Worm (Caenorhabditis elegans) whole organism, L1 larva: Measurements from ENCODE around the gene F49F1.2.
A peak's percentile ranks its signal among the peaks of the same experiment; 100 is the strongest.

ENCODE experiments used
- C04F5.9 ChIP-seq: sonication (generic microtip); optimal IDR thresholded peaks from 2 replicates; lab custom pipeline; 2016; ENCODE audit warnings: missing genetic modification characterization, missing compliant biosample characterization
- C16A3.4 ChIP-seq: fragments of 150-350 bp; optimal IDR thresholded peaks from 2 replicates; lab custom pipeline; 2014; ENCODE audit warnings: missing biosample characterization, missing genetic modification characterization
- Y116A8C.19 ChIP-seq: sonication (generic microtip); optimal IDR thresholded peaks from 2 replicates; lab custom pipeline; 2016; ENCODE audit warnings: missing compliant biosample characterization, missing genetic modification characterization, borderline replicate concordance
- aha-1 ChIP-seq: fragments of 150-350 bp; optimal IDR thresholded peaks from 2 replicates; lab custom pipeline; 2014; ENCODE audit warnings: missing biosample characterization, missing genetic modification characterization
- ceh-63 ChIP-seq: fragments of 200-800 bp; sonication (Bioruptor generic); optimal IDR thresholded peaks from 2 replicates; lab custom pipeline; 2018; ENCODE audit warnings: mild to moderate bottlenecking, missing genetic modification characterization, missing compliant biosample characterization
- ceh-82 ChIP-seq, 3 experiments: fragments of 150-350 bp in 1 of 3; sonication (generic microtip) in 2 of 3; optimal IDR thresholded peaks; 2 replicates each; lab custom pipeline; 2014 to 2017; ENCODE audit warnings: missing biosample characterization in 3 of 3, missing genetic modification characterization in 3 of 3
- ceh-90 ChIP-seq: sonication (generic microtip); optimal IDR thresholded peaks from 2 replicates; lab custom pipeline; 2016; ENCODE audit warnings: missing genetic modification characterization, missing compliant biosample characterization
- dpl-1 ChIP-seq, 3 experiments: fragments of 150-350 bp in 2 of 3; sonication (generic microtip) in 1 of 3; optimal IDR thresholded peaks; 2 replicates each; lab custom pipeline; 2014 to 2017; ENCODE audit warnings: missing biosample characterization in 3 of 3, missing genetic modification characterization in 3 of 3, missing genetic modification reagents in 3 of 3
- efl-1 ChIP-seq, 4 experiments: fragments of 150-350 bp; optimal IDR thresholded peaks in 3 of 4; peaks in 1 of 4; 1 replicate in 1 of 4; 2 replicates in 3 of 4; lab custom pipeline; 2014; ENCODE audit warnings: missing biosample characterization in 2 of 4, missing genetic modification characterization in 2 of 4, missing genetic modification reagents in 2 of 4
- egl-27 ChIP-seq, 2 experiments: fragments of 150-350 bp in 1 of 2; sonication (generic microtip); optimal IDR thresholded peaks; 3 replicates each; lab custom pipeline; 2017 to 2018; ENCODE audit warnings: missing biosample characterization in 2 of 2, missing genetic modification characterization in 2 of 2, missing genetic modification reagents in 2 of 2
- elt-2 ChIP-seq: sonication (generic microtip); optimal IDR thresholded peaks from 2 replicates; lab custom pipeline; 2016; ENCODE audit warnings: missing genetic modification characterization, mild to moderate bottlenecking, inconsistent platforms, missing compliant biosample characterization, missing genetic modification reagents
- elt-3 ChIP-seq, 6 experiments: fragments of 150-350 bp in 1 of 6; sonication (generic microtip); optimal IDR thresholded peaks; 2 replicates each; lab custom pipeline; 2017 to 2018; ENCODE audit warnings: missing biosample characterization in 6 of 6, missing genetic modification characterization in 6 of 6, inconsistent platforms in 1 of 6
- fos-1 ChIP-seq: fragments of 150-350 bp; optimal IDR thresholded peaks from 2 replicates; lab custom pipeline; 2014; ENCODE audit warnings: missing biosample characterization, missing genetic modification characterization
- grh-1 ChIP-seq: fragments of 200-800 bp; sonication (Bioruptor generic); IDR thresholded peaks from 2 replicates; pipeline ENCODE4 v1.3.6; 2022; ENCODE audit warnings: missing genetic modification reagents, missing genetic modification characterization, missing compliant biosample characterization
- hlh-17 ChIP-seq: fragments of 200-800 bp; sonication (Bioruptor generic); optimal IDR thresholded peaks from 2 replicates; lab custom pipeline; 2018; ENCODE audit warnings: missing genetic modification characterization, mild to moderate bottlenecking, missing compliant biosample characterization, moderate library complexity, borderline replicate concordance
- hpl-2 ChIP-seq: fragments of 150-350 bp; optimal IDR thresholded peaks from 2 replicates; lab custom pipeline; 2014; ENCODE audit warnings: missing biosample characterization, missing genetic modification reagents, missing genetic modification characterization
- irx-1 ChIP-seq: sonication (generic microtip); optimal IDR thresholded peaks from 2 replicates; lab custom pipeline; 2016; ENCODE audit warnings: missing genetic modification characterization, missing compliant biosample characterization
- lin-13 ChIP-seq: fragments of 150-350 bp; optimal IDR thresholded peaks from 2 replicates; lab custom pipeline; 2014; ENCODE audit warnings: missing biosample characterization, missing genetic modification reagents, missing genetic modification characterization
- lin-14 ChIP-seq: fragments of 200-800 bp; sonication (Bioruptor generic); optimal IDR thresholded peaks from 2 replicates; lab custom pipeline; 2018; ENCODE audit warnings: mild to moderate bottlenecking, missing genetic modification characterization, moderate library complexity, missing compliant biosample characterization
- lin-35 ChIP-seq, 2 experiments: fragments of 150-350 bp; optimal IDR thresholded peaks; 2 replicates each; lab custom pipeline; 2014; ENCODE audit warnings: missing biosample characterization in 2 of 2, missing genetic modification characterization in 2 of 2, missing genetic modification reagents in 2 of 2
- lin-39 ChIP-seq: fragments of 150-350 bp; optimal IDR thresholded peaks from 2 replicates; lab custom pipeline; 2014; ENCODE audit warnings: missing biosample characterization, missing genetic modification reagents, missing genetic modification characterization
- lsy-2 ChIP-seq, 2 experiments: fragments of 150-350 bp; optimal IDR thresholded peaks; 2 replicates each; lab custom pipeline; 2014; ENCODE audit warnings: missing biosample characterization in 2 of 2, missing genetic modification characterization in 2 of 2
- nhr-12 ChIP-seq: sonication (generic microtip); optimal IDR thresholded peaks from 2 replicates; lab custom pipeline; 2017; ENCODE audit warnings: missing biosample characterization, missing genetic modification characterization
- nhr-19 ChIP-seq: fragments of 200-800 bp; sonication (Bioruptor generic); conservative IDR thresholded peaks from 2 replicates; pipeline ENCODE4 v1.3.6; 2022; ENCODE audit warnings: missing genetic modification characterization, missing compliant biosample characterization
- nhr-20 ChIP-seq: sonication (generic microtip); optimal IDR thresholded peaks from 2 replicates; lab custom pipeline; 2016; ENCODE audit warnings: mild to moderate bottlenecking, missing genetic modification characterization, missing compliant biosample characterization
- nhr-237 ChIP-seq: fragments of 150-350 bp; optimal IDR thresholded peaks from 2 replicates; lab custom pipeline; 2014; ENCODE audit warnings: missing biosample characterization, missing genetic modification characterization
- nhr-28 ChIP-seq: fragments of 150-350 bp; optimal IDR thresholded peaks from 2 replicates; lab custom pipeline; 2014; ENCODE audit warnings: missing biosample characterization, missing genetic modification characterization
- nhr-71 ChIP-seq: sonication (generic microtip); optimal IDR thresholded peaks from 2 replicates; lab custom pipeline; 2016; ENCODE audit warnings: mild to moderate bottlenecking, missing genetic modification characterization, moderate library complexity, missing compliant biosample characterization
- nhr-76 ChIP-seq: sonication (generic microtip); optimal IDR thresholded peaks from 2 replicates; lab custom pipeline; 2017; ENCODE audit warnings: missing biosample characterization, missing genetic modification characterization
- nhr-77 ChIP-seq: fragments of 150-350 bp; optimal IDR thresholded peaks from 2 replicates; lab custom pipeline; 2014; ENCODE audit warnings: missing biosample characterization, missing genetic modification characterization
- nhr-85 ChIP-seq: sonication (generic microtip); peaks from one replicate; lab custom pipeline; 2016; ENCODE audit warnings: missing genetic modification characterization, inconsistent platforms, missing compliant biosample characterization
- nhr-90 ChIP-seq: sonication (generic microtip); optimal IDR thresholded peaks from 2 replicates; lab custom pipeline; 2016; ENCODE audit warnings: mild to moderate bottlenecking, missing genetic modification characterization, missing compliant biosample characterization; ENCODE audit not compliant: poor library complexity
- pag-3 ChIP-seq: sonication (generic microtip); optimal IDR thresholded peaks from 2 replicates; lab custom pipeline; 2017; ENCODE audit warnings: missing genetic modification characterization, mild to moderate bottlenecking, missing compliant biosample characterization, antibody characterized with exemption, borderline replicate concordance; ENCODE audit not compliant: insufficient read depth
- pax-3 ChIP-seq: fragments of 200-800 bp; sonication (Bioruptor generic); optimal IDR thresholded peaks from 2 replicates; lab custom pipeline; 2018; ENCODE audit warnings: mild to moderate bottlenecking, missing genetic modification characterization, moderate library complexity, missing compliant biosample characterization
- skn-1 ChIP-seq: fragments of 150-350 bp; optimal IDR thresholded peaks from 2 replicates; lab custom pipeline; 2014; ENCODE audit warnings: missing biosample characterization, missing genetic modification characterization
- snpc-4 ChIP-seq: fragments of 150-350 bp; optimal IDR thresholded peaks from 2 replicates; lab custom pipeline; 2014; ENCODE audit warnings: missing biosample characterization, missing genetic modification characterization
- snu-23 ChIP-seq: sonication (generic microtip); optimal IDR thresholded peaks from 2 replicates; lab custom pipeline; 2016; ENCODE audit warnings: missing genetic modification characterization, missing compliant biosample characterization
- sptf-1 ChIP-seq: fragments of 150-350 bp; optimal IDR thresholded peaks from 2 replicates; lab custom pipeline; 2014; ENCODE audit warnings: missing biosample characterization, missing genetic modification characterization
- tbx-2 ChIP-seq: sonication (generic microtip); optimal IDR thresholded peaks from 2 replicates; lab custom pipeline; 2016; ENCODE audit warnings: missing genetic modification characterization, missing compliant biosample characterization
- unc-130 ChIP-seq: fragments of 150-350 bp; optimal IDR thresholded peaks from 2 replicates; lab custom pipeline; 2017; ENCODE audit warnings: missing biosample characterization, missing genetic modification characterization, inconsistent platforms
- unc-62 ChIP-seq: fragments of 150-350 bp; optimal IDR thresholded peaks from 2 replicates; lab custom pipeline; 2014; ENCODE audit warnings: missing biosample characterization, missing genetic modification reagents, missing genetic modification characterization
- vab-15 ChIP-seq: sonication (generic microtip); optimal IDR thresholded peaks from 2 replicates; lab custom pipeline; 2017; ENCODE audit warnings: missing genotype, mild to moderate bottlenecking, missing genetic modification characterization, missing compliant biosample characterization
- ztf-11 ChIP-seq, 2 experiments: sonication (generic microtip); optimal IDR thresholded peaks; 2 replicates each; lab custom pipeline; 2016 to 2017; ENCODE audit warnings: missing genetic modification characterization in 2 of 2, missing biosample characterization in 1 of 2, missing compliant biosample characterization in 1 of 2

Gene F49F1.2

ce11 chrIV:4093087-4093486 lies 22.7 kb upstream of the F49F1.2 start (continued):
- TF ChIP-seq lin-35 (GFP tag; optimal IDR thresholded peaks at IDR 0.05; lab: Kevin White, UChicago) (peak; percentile 60 to 62), nhr-19 (peak; percentile 77), grh-1 (peak; percentile 60; the same call in 1 of the 2 replicates), snpc-4 (tag; lab: Kevin White, UChicago) (peak; percentile 42), ceh-90 (tag; lab: Kevin White, UChicago) (no peak), unc-62 (GFP tag; lab: Kevin White, UChicago) (no peak), nhr-28 (no peak), aha-1 (no peak), nhr-71 (tag; lab: Kevin White, UChicago) (peak; percentile 92), tbx-2 (tag; lab: Kevin White, UChicago) (peak; percentile 80), nhr-90 (tag; lab: Kevin White, UChicago) (peak; percentile 68), pax-3 (tag; lab: Kevin White, UChicago) (peak; percentile 53)

- TF ChIP-seq nhr-237 (no peak), grh-1 (no peak), egl-27 (tag; optimal IDR thresholded peaks at IDR 0.05; lab: Kevin White, UChicago) (no peak), lin-14 (GFP tag; lab: Kevin White, UChicago) (peak; percentile 24), ceh-82 (tag; optimal IDR thresholded peaks at IDR 0.05; lab: Kevin White, UChicago) (no peak), nhr-71 (tag; lab: Kevin White, UChicago) (peak; percentile 9), nhr-19 (0 out of 2 replicates have a peak, but pooled peaks have one; percentile 4), snu-23 (GFP tag; lab: Kevin White, UChicago) (no peak), Y116A8C.19 (tag; lab: Kevin White, UChicago) (no peak), nhr-76 (no peak), lsy-2 (tag; optimal IDR thresholded peaks at IDR 0.05; lab: Kevin White, UChicago) (no peak)
Measured at ce11 chrIV:4094364-4094763, 21.4 kb upstream of the F49F1.2 start.

ce11 chrIV:4096940-4097339 lies 18.8 kb upstream of the F49F1.2 start:
- TF ChIP-seq irx-1 (tag; lab: Kevin White, UChicago), result no peak
- TF ChIP-seq skn-1 (tag; lab: Kevin White, UChicago), result peak; percentile 58
- no peak for TF ChIP-seq fos-1 (tag; lab: Kevin White, UChicago)
- no peak for TF ChIP-seq nhr-20 (tag; lab: Kevin White, UChicago)
- no peak for TF ChIP-seq C16A3.4 (tag; lab: Kevin White, UChicago)

ce11 chrIV:4099773-4100172 lies 16.0 kb upstream of the F49F1.2 start:
- TF ChIP-seq unc-62 (GFP tag; lab: Kevin White, UChicago) (no peak), elt-2 (no peak), lin-14 (GFP tag; lab: Kevin White, UChicago) (peak; percentile 54), pag-3 (tag; lab: Kevin White, UChicago) (peak; percentile 40), dpl-1 (GFP tag; optimal IDR thresholded peaks at IDR 0.05; lab: Kevin White, UChicago) (peak in 1 of 3 experiments; percentile 13), Y116A8C.19 (tag; lab: Kevin White, UChicago) (no peak), hlh-17 (GFP tag; lab: Kevin White, UChicago) (no peak), elt-3 (tag; optimal IDR thresholded peaks at IDR 0.05; lab: Kevin White, UChicago) (no peak), sptf-1 (tag; lab: Kevin White, UChicago) (no peak), hpl-2 (GFP tag; lab: Kevin White, UChicago) (no peak), C16A3.4 (tag; lab: Kevin White, UChicago) (no peak), skn-1 (tag; lab: Kevin White, UChicago) (no peak), snpc-4 (tag; lab: Kevin White, UChicago) (no peak), unc-130 (tag; lab: Kevin White, UChicago) (peak; percentile 48), lin-13 (GFP tag; lab: Kevin White, UChicago) (no peak), ztf-11 (tag; optimal IDR thresholded peaks at IDR 0.05; lab: Kevin White, UChicago) (no peak), C04F5.9 (tag; lab: Kevin White, UChicago) (no peak), egl-27 (tag; optimal IDR thresholded peaks at IDR 0.05; lab: Kevin White, UChicago) (no peak), vab-15 (tag; lab: Kevin White, UChicago) (no peak), nhr-71 (tag; lab: Kevin White, UChicago) (peak; percentile 48), snu-23 (GFP tag; lab: Kevin White, UChicago) (peak; percentile 7), lsy-2 (tag; optimal IDR thresholded peaks at IDR 0.05; lab: Kevin White, UChicago) (peak; percentile 10 to 21), ceh-63 (GFP tag; lab: Kevin White, UChicago) (no peak), efl-1 (optimal IDR thresholded peaks at IDR 0.05; lab: Kevin White, UChicago) (no peak), efl-1 (GFP tag; optimal IDR thresholded peaks at IDR 0.05 in 1 of 2; lab: Kevin White, UChicago) (no peak), nhr-12 (tag; lab: Kevin White, UChicago) (no peak), nhr-77 (tag; lab: Kevin White, UChicago) (no peak), nhr-19 (peak; percentile 34; the same call in 1 of the 2 replicates), lin-39 (tag; lab: Kevin White, UChicago) (no peak), nhr-85 (no peak)
